Worm (Caenorhabditis elegans) whole organism, late embryonic: Measurements from ENCODE around the gene apd-3.

Experiments used
- F13H6.1 ChIP-seq: sonication (generic microtip); optimal IDR thresholded peaks from 2 replicates; lab custom pipeline; 2016; ENCODE audit warnings: missing genetic modification characterization, missing compliant biosample characterization
- K02D7.2 ChIP-seq: sonication (generic microtip); optimal IDR thresholded peaks from 2 replicates; lab custom pipeline; 2017; ENCODE audit warnings: mild to moderate bottlenecking, missing genetic modification characterization, missing compliant biosample characterization
- K09A11.1 ChIP-seq: sonication (generic microtip); optimal IDR thresholded peaks from 2 replicates; lab custom pipeline; 2017; ENCODE audit warnings: antibody characterized with exemption, mild to moderate bottlenecking, missing genetic modification characterization, missing compliant biosample characterization; ENCODE audit not compliant: insufficient read depth
- ahr-1 ChIP-seq: sonication (generic microtip); optimal IDR thresholded peaks from 2 replicates; lab custom pipeline; 2016; ENCODE audit warnings: missing genetic modification characterization, missing compliant biosample characterization
- ama-1 ChIP-seq: fragments of 150-350 bp; optimal IDR thresholded peaks from 2 replicates; lab custom pipeline; 2014
- ceh-18 ChIP-seq: sonication (generic microtip); optimal IDR thresholded peaks from 2 replicates; lab custom pipeline; 2016; ENCODE audit warnings: missing genetic modification characterization, missing compliant biosample characterization
- ceh-19 ChIP-seq: fragments of 200-800 bp; sonication (Bioruptor generic); optimal IDR thresholded peaks from 2 replicates; lab custom pipeline; 2018; ENCODE audit warnings: mild to moderate bottlenecking, missing genetic modification characterization, missing compliant biosample characterization
- ceh-34 ChIP-seq: sonication (generic microtip); optimal IDR thresholded peaks from 2 replicates; lab custom pipeline; 2016; ENCODE audit warnings: mild to moderate bottlenecking, missing genetic modification characterization, missing compliant biosample characterization
- ceh-45 ChIP-seq: fragments of 200-800 bp; sonication (Bioruptor generic); IDR thresholded peaks from 2 replicates; pipeline ENCODE4 v1.3.6; 2022; ENCODE audit warnings: missing genetic modification reagents, missing genetic modification characterization, missing compliant biosample characterization
- ceh-48 ChIP-seq: sonication (generic microtip); optimal IDR thresholded peaks from 2 replicates; lab custom pipeline; 2016; ENCODE audit warnings: missing genetic modification characterization, inconsistent platforms, missing compliant biosample characterization
- ceh-6 ChIP-seq: fragments of 200-800 bp; sonication (Bioruptor generic); optimal IDR thresholded peaks from 2 replicates; lab custom pipeline; 2018; ENCODE audit warnings: mild to moderate bottlenecking, missing genetic modification characterization, missing compliant biosample characterization
- ceh-9 ChIP-seq: sonication (generic microtip); optimal IDR thresholded peaks from 2 replicates; lab custom pipeline; 2016; ENCODE audit warnings: mild to moderate bottlenecking, missing genetic modification characterization, inconsistent platforms, missing compliant biosample characterization
- che-1 ChIP-seq: sonication (generic microtip); optimal IDR thresholded peaks from 2 replicates; lab custom pipeline; 2016; ENCODE audit warnings: mild to moderate bottlenecking, missing genetic modification characterization, missing compliant biosample characterization
- elt-4 ChIP-seq: sonication (generic microtip); optimal IDR thresholded peaks from 2 replicates; lab custom pipeline; 2016; ENCODE audit warnings: missing genetic modification characterization, missing compliant biosample characterization
- eyg-1 ChIP-seq: sonication (generic microtip); optimal IDR thresholded peaks from 2 replicates; lab custom pipeline; 2016; ENCODE audit warnings: missing genotype, missing genetic modification characterization, missing compliant biosample characterization
- fkh-6 ChIP-seq: sonication (generic microtip); optimal IDR thresholded peaks from 2 replicates; lab custom pipeline; 2016; ENCODE audit warnings: missing genetic modification characterization, missing compliant biosample characterization
- gmeb-2 ChIP-seq: sonication (generic microtip); optimal IDR thresholded peaks from 2 replicates; lab custom pipeline; 2016; ENCODE audit warnings: missing genetic modification characterization, inconsistent platforms, missing compliant biosample characterization
- hlh-15 ChIP-seq: sonication (generic microtip); optimal IDR thresholded peaks from 2 replicates; lab custom pipeline; 2016; ENCODE audit warnings: missing genetic modification characterization, missing compliant biosample characterization
- hlh-30 ChIP-seq: sonication (generic microtip); optimal IDR thresholded peaks from 2 replicates; lab custom pipeline; 2017; ENCODE audit warnings: antibody characterized with exemption, missing genetic modification characterization, missing compliant biosample characterization; ENCODE audit not compliant: insufficient read depth
- hlh-8 ChIP-seq: sonication (generic microtip); optimal IDR thresholded peaks from 2 replicates; lab custom pipeline; 2016; ENCODE audit warnings: missing genotype, missing genetic modification characterization, missing compliant biosample characterization
- lin-11 ChIP-seq: fragments of 200-800 bp; sonication (Bioruptor generic); optimal IDR thresholded peaks from 2 replicates; lab custom pipeline; 2018; ENCODE audit warnings: mild to moderate bottlenecking, missing genetic modification characterization, missing compliant biosample characterization
- madf-2 ChIP-seq: sonication (generic microtip); optimal IDR thresholded peaks from 2 replicates; lab custom pipeline; 2017; ENCODE audit warnings: missing genetic modification characterization, missing compliant biosample characterization
- nhr-11 ChIP-seq: fragments of 150-350 bp; optimal IDR thresholded peaks from 2 replicates; lab custom pipeline; 2014; ENCODE audit warnings: missing biosample characterization, missing genetic modification characterization
- nhr-232 ChIP-seq: sonication (generic microtip); optimal IDR thresholded peaks from 2 replicates; lab custom pipeline; 2016; ENCODE audit warnings: missing genetic modification characterization, missing compliant biosample characterization
- pag-3 ChIP-seq: sonication (generic microtip); optimal IDR thresholded peaks from 2 replicates; lab custom pipeline; 2016; ENCODE audit warnings: missing compliant biosample characterization, missing genetic modification characterization, borderline replicate concordance
- pax-1 ChIP-seq: fragments of 150-350 bp; optimal IDR thresholded peaks from 2 replicates; lab custom pipeline; 2014; ENCODE audit warnings: missing biosample characterization, missing genetic modification characterization
- pha-2 ChIP-seq: sonication (generic microtip); optimal IDR thresholded peaks from 2 replicates; lab custom pipeline; 2017; ENCODE audit warnings: mild to moderate bottlenecking, missing genetic modification characterization, missing compliant biosample characterization
- pqm-1 ChIP-seq: sonication (generic microtip); optimal IDR thresholded peaks from 2 replicates; lab custom pipeline; 2016; ENCODE audit warnings: missing genetic modification characterization, missing compliant biosample characterization
- sdc-2 ChIP-seq: sonication (generic microtip); optimal IDR thresholded peaks from 2 replicates; lab custom pipeline; 2016; ENCODE audit warnings: missing genotype, missing genetic modification characterization, missing compliant biosample characterization
- sox-2 ChIP-seq: fragments of 200-800 bp; sonication (Bioruptor generic); IDR thresholded peaks from 2 replicates; pipeline ENCODE4 v1.3.6; 2022; ENCODE audit warnings: missing genetic modification reagents, missing genetic modification characterization, missing compliant biosample characterization
- syd-9 ChIP-seq: sonication (generic microtip); optimal IDR thresholded peaks from 2 replicates; lab custom pipeline; 2016; ENCODE audit warnings: mild to moderate bottlenecking, missing genetic modification characterization, moderate library complexity, missing compliant biosample characterization
- tbx-7 ChIP-seq: sonication (generic microtip); optimal IDR thresholded peaks from 2 replicates; lab custom pipeline; 2016; ENCODE audit warnings: missing genotype, missing genetic modification characterization, missing compliant biosample characterization
- unc-42 ChIP-seq: sonication (generic microtip); optimal IDR thresholded peaks from 2 replicates; lab custom pipeline; 2016; ENCODE audit warnings: missing genotype, missing genetic modification characterization, missing compliant biosample characterization
- unc-55 ChIP-seq: sonication (generic microtip); optimal IDR thresholded peaks from 2 replicates; lab custom pipeline; 2017; ENCODE audit warnings: missing biosample characterization, missing genetic modification reagents, missing genetic modification characterization

The apd-3 gene

DNA sequence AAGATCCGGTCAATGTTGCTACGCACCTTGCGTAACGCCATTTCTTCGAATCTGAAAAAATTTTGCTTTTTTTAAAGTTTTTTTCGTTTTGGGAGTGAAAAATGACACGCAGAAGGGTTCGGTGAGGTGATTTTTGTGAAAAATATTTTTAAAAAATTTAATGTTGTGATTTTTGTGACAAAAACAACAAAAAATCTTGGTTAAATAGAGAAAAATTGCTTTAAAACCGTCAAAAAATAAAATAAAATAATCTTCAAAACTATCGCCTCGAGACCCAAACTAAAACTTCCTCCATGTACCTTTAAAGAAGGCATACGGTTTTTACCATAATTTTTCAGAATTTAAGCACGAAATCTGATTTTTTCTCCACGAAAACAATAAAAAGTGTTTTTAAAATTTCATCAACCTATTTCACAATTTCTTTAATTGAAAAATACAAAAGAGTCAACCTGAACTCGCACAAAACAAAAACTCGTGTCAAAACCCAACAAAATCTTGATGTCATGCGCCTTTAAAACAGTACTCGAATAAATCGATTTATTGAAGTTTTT lies at the start of gene apd-3:
Gene apd-3 (minus strand): TSS at position 51 of the 551 bp plus-strand sequence.
- TF ChIP-seq nhr-232 (tag; lab: Kevin White, UChicago) (no peak), K02D7.2 (tag; lab: Kevin White, UChicago) (no peak), che-1 (tag; lab: Kevin White, UChicago) (no peak), pag-3 (tag; lab: Kevin White, UChicago) (no peak), ahr-1 (no peak), sox-2 (no peak), F13H6.1 (tag; lab: Kevin White, UChicago) (no peak), fkh-6 (tag; lab: Kevin White, UChicago) (no peak), tbx-7 (tag; lab: Kevin White, UChicago) (no peak), ceh-34 (tag; lab: Kevin White, UChicago) (no peak), unc-55 (no peak), hlh-15 (tag; lab: Kevin White, UChicago) (no peak), madf-2 (no peak)

DNA sequence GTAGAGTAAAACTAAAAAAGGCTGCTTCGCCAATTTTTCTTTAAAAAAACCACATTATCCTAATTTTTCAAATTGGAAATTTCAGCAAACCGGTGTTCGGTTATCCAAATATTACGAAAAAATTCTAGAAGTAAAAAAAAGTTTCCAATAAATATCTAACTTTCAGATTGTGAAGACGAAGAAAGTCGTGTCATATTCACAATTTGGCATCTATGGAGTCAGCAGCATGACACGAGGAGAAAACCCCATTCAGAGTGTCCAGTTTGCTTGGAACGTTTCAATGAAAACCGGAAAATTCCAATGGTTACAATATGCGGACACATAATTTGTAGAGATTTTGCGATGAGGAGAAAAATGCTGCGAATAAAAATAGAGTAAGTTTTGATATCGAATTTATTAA lies 49.1 kb upstream of the apd-3 start, which contains the start of gene Y49F6A.12:
Gene Y49F6A.12 (plus strand): TSS at position 301 of the 400 bp plus-strand sequence.
- TF ChIP-seq pax-1 (tag; lab: Kevin White, UChicago) (no peak), gmeb-2 (tag; lab: Kevin White, UChicago) (no peak), syd-9 (tag; lab: Kevin White, UChicago) (no peak), ceh-9 (no peak), hlh-8 (tag; lab: Kevin White, UChicago) (no peak), lin-11 (no peak), ama-1 (lab: Kevin White, UChicago) (no peak), eyg-1 (tag; lab: Kevin White, UChicago) (no peak), F13H6.1 (tag; lab: Kevin White, UChicago) (no peak), ceh-19 (no peak), ceh-6 (GFP tag; lab: Kevin White, UChicago) (no peak), unc-42 (tag; lab: Kevin White, UChicago) (no peak)

DNA sequence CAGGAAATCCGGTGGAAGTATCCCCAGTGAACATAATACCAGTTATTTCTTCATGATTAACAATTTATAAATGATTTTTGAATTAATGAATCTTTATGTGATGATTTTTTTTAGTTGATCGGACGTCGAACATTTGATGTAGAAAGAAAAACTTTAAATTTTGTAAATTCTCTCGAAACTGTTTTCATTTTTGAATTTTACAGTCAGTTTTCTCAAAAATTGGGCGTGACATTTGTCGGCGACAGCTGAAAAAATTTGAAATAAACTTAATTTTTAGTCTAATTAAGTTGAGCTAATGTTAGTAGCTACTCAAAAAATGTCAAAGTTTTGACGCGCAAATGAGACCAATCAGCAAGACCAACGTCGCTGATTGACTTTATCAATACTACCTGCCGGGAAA lies 37.2 kb upstream of the apd-3 start, which contains the start of gene srh-60:
Gene srh-60 (plus strand): TSS at position 301 of the 400 bp plus-strand sequence.
- TF ChIP-seq sdc-2 (tag; lab: Kevin White, UChicago) (no peak), pha-2 (tag; lab: Kevin White, UChicago) (no peak), pax-1 (tag; lab: Kevin White, UChicago) (no peak), nhr-11 (tag; lab: Kevin White, UChicago) (no peak), hlh-30 (tag; lab: Kevin White, UChicago) (no peak), ceh-48 (tag; lab: Kevin White, UChicago) (no peak), ceh-34 (tag; lab: Kevin White, UChicago) (no peak)

DNA sequence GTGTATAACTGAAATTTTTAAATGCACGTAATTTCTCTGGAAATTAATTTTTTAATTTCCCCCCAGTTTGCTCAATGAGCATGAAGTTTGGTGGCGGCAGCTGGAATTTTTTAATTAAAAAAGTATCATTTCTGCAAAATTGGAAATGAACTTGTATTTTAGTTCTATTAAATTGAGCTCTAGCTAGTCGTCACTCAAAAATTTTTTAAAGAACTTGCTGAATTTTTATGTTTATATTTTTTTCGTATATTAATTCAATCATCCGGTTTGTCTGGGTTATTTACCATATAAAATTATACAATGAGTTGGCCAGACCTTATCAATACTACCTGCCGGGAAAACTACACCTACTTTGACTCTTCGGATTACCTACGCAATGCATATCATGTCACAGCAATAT lies 35.5 kb upstream of the apd-3 start, which contains the start of gene srh-59:
Gene srh-59 (plus strand): TSS at position 301 of the 400 bp plus-strand sequence.
- TF ChIP-seq pag-3 (tag; lab: Kevin White, UChicago) (no peak), ama-1 (lab: Kevin White, UChicago) (no peak), ceh-18 (tag; lab: Kevin White, UChicago) (no peak), elt-4 (tag; lab: Kevin White, UChicago) (no peak), syd-9 (tag; lab: Kevin White, UChicago) (no peak), nhr-232 (tag; lab: Kevin White, UChicago) (no peak), sdc-2 (tag; lab: Kevin White, UChicago) (no peak), ceh-45 (GFP tag; lab: Robert Waterston, UW) (no peak), hlh-15 (tag; lab: Kevin White, UChicago) (no peak), pqm-1 (tag; lab: Kevin White, UChicago) (no peak), K09A11.1 (no peak), pax-1 (tag; lab: Kevin White, UChicago) (no peak)
